Fruit fly (Drosophila melanogaster) Kc167 (cell line): Measurements from ENCODE around the gene CG4456.

Experiments used
- Myc ChIP-seq: fragments of >200 bp; optimal IDR thresholded peaks from 2 replicates; lab custom pipeline; 2017; ENCODE audit warnings: missing external identifiers
- h ChIP-seq: fragments of >200 bp; optimal IDR thresholded peaks from 3 replicates; lab custom pipeline; 2018; ENCODE audit warnings: missing external identifiers
- insv ChIP-seq: fragments of >200 bp; optimal IDR thresholded peaks from 3 replicates; lab custom pipeline; 2018; ENCODE audit warnings: missing external identifiers
- psq ChIP-seq: fragments of >200 bp; optimal IDR thresholded peaks from 2 replicates; lab custom pipeline; 2017; ENCODE audit warnings: missing external identifiers
- ttk ChIP-seq: sonication (Bioruptor generic); optimal IDR thresholded peaks from 2 replicates; lab custom pipeline; 2017; ENCODE audit warnings: missing external identifiers

dm6 chr3L:9339021-9339420, 33.5 kb upstream of the CG4456 start:
- no peak for TF ChIP-seq insv (lab: Kevin White, UChicago)
- TF ChIP-seq Myc: no peak
- no peak for TF ChIP-seq h (lab: Kevin White, UChicago)
- no peak for TF ChIP-seq psq (lab: Kevin White, UChicago)
- TF ChIP-seq ttk: no peak
